Worm (Caenorhabditis elegans) whole organism, L4/young adult: ENCODE measurements around the gene dif-1.
"Not testable (repeated sequence)": the region's sequence is repeated elsewhere in the genome, so short reads cannot be mapped to it uniquely, and the experiment has no call there.

ENCODE experiments used
- W03F9.2 ChIP-seq: fragments of 150-350 bp; optimal IDR thresholded peaks from 2 replicates; lab custom pipeline; 2014; ENCODE audit warnings: missing biosample characterization, missing genetic modification characterization
- dao-5 ChIP-seq: sonication (generic microtip); optimal IDR thresholded peaks from 2 replicates; lab custom pipeline; 2016; ENCODE audit warnings: missing genotype, missing genetic modification characterization, moderate library complexity, missing compliant biosample characterization
- him-1 ChIP-seq: sonication (generic microtip); optimal IDR thresholded peaks from 2 replicates; lab custom pipeline; 2016; ENCODE audit warnings: missing genotype, missing genetic modification reagents, missing genetic modification characterization, missing compliant biosample characterization

Gene dif-1

DNA sequence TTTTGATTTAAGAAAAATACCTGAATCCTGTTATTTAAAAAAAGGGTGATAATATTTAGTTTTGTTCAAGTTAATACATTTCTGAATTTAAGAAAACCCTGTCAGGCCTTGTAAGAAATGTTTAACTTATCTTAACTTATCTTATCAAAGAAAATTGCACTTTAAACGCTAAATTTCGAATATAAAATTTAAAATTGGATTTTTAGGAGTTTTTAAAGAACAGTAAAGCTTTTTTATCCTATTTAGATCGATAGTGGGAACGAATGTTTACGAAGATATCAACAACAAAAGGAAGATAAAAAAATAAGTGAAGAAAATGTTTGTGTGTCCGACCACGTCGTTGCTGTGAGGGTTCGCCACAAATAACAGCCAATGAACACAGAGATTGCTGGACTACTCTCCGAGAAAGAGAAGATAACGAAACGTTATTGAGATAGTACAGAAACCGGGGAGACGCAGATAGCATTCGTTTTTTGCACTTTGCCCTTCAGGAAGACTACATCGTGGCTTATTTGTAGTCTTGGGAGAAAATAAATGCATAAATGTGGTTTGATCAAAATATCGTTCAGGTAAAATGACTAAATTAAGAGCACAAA, at the start of gene dif-1:
dif-1 (minus strand) TSS at position 51 of the 596 bp plus-strand sequence.
- TF ChIP-seq W03F9.2 (tag; lab: Kevin White, UChicago): peak; percentile 52
- no peak for TF ChIP-seq dao-5 (tag; lab: Kevin White, UChicago)

ce11 chrIV:7588631-7589030, 35.8 kb upstream of the dif-1 start, which contains the start of gene cla-1:
TSS of gene cla-1 (plus strand) at chrIV:7588931.
- TF ChIP-seq W03F9.2 (tag; lab: Kevin White, UChicago) (no peak), dao-5 (tag; lab: Kevin White, UChicago) (no peak), him-1 (tag; lab: Kevin White, UChicago) (no peak)

DNA sequence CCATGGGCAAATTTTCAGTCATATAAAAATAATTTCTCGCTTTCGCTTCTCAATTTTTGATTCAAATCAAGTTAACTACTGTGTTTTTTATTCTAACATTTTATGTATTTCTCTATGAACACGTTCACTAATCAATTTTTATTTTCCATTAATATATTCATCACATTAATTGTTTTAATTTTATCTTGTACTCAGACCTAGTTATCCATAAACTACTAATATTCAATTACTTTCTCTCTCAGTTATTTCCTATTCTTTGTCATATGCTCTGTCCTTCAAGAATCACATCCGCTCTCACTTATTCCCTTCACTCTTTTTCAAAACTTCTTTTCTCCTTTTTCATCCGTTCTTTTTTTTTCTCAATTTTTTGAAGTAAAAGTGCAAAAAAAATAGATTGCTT, 34.2 kb upstream of the dif-1 start:
- TF ChIP-seq W03F9.2 (tag; lab: Kevin White, UChicago): no peak
- no peak for TF ChIP-seq him-1 (tag; lab: Kevin White, UChicago)
- no peak for TF ChIP-seq dao-5 (tag; lab: Kevin White, UChicago)

ce11 chrIV:7585273-7585882, 32.6 kb upstream of the dif-1 start:
- no peak for TF ChIP-seq W03F9.2 (tag; lab: Kevin White, UChicago)
- no peak for TF ChIP-seq dao-5 (tag; lab: Kevin White, UChicago)
- TF ChIP-seq him-1 (tag; lab: Kevin White, UChicago): peak; percentile 14

ce11 chrIV:7580062-7580614, 27.3 kb upstream of the dif-1 start, which contains the start of the genes cec-5 and nol-10:
TSS of gene cec-5 (minus strand) at chrIV:7580112.
TSS of gene nol-10 (plus strand) at chrIV:7580597.
- TF ChIP-seq W03F9.2 (tag; lab: Kevin White, UChicago) (peak; percentile 95), him-1 (tag; lab: Kevin White, UChicago) (no peak)

DNA sequence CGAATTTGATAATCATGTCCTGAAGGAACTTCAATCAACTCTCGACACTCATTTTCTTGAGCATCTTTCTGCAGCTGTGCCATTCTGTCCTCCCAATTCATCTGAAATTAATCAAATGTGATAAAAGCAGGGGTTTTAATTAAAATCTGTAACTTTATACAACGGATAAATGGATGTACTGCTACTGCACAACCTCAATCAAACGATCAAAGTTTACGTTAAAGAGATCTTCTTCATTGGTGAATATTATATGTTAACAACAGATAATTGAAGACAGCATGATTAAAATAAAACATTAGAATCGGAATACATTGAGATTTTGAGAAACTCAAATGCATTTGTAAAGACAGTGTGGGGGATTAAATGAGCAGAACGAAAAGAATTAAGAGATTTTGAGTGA, 25.5 kb upstream of the dif-1 start, which contains the start of gene F32E10.5:
F32E10.5 (minus strand) TSS at position 101 of the 400 bp plus-strand sequence.
- TF ChIP-seq him-1 (tag; lab: Kevin White, UChicago): no peak
- no peak for TF ChIP-seq W03F9.2 (tag; lab: Kevin White, UChicago)
- TF ChIP-seq dao-5 (tag; lab: Kevin White, UChicago): no peak

DNA sequence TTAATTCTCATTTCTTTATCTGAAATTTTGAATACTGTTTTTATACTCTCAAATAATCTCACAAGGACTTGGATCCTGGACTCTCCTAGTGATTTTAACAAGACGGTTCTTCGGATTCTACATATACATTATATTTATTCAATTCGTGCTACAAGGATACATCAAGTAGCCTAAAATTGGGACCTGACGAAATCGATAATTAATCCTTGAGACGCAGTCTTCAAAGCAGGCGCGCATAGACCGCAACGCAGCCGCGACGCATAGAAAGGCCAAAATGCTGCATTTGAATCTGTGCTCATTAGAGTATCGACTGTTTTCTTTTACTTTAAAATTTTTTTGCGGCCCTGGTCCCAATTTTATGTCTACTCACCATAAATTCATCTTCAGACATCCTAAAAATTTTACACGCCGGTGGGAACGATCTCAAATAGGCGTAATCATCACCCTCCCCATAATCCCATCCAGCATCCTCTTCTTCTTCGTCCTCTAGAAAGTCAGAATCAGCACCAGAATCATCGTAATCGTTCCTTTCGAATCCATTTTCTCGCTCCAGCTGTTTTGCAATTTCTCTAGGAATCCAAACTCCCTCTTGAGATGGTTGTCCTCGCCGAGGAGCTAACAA, 22.4 kb upstream of the dif-1 start, which contains the start of gene cec-4:
cec-4 (plus strand) TSS at position 572 of the 622 bp plus-strand sequence.
- TF ChIP-seq W03F9.2 (tag; lab: Kevin White, UChicago) (no peak), dao-5 (tag; lab: Kevin White, UChicago) (no peak)

DNA sequence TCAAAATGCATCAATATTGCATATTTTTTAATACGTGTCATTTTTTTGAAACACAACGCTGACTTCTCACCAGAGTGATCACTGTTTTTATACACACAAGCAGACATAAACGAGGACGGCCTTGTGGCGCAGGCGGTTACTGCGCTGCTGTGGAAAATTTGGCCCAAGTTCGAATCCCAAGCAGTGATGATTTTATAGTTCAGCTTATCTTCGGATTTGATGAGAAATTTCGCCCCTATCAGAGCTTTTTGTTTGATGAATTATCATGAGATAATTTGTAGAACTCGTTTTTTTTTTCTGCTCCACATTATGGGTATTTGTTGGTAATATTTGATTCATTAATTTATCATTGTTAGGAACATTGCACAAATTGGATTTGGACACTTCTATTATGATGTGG, 21.1 kb upstream of the dif-1 start:
- TF ChIP-seq W03F9.2 (tag; lab: Kevin White, UChicago): peak; percentile 76
- peak; percentile 90 for TF ChIP-seq dao-5 (tag; lab: Kevin White, UChicago)
- peak; percentile 90 for TF ChIP-seq him-1 (tag; lab: Kevin White, UChicago)

DNA sequence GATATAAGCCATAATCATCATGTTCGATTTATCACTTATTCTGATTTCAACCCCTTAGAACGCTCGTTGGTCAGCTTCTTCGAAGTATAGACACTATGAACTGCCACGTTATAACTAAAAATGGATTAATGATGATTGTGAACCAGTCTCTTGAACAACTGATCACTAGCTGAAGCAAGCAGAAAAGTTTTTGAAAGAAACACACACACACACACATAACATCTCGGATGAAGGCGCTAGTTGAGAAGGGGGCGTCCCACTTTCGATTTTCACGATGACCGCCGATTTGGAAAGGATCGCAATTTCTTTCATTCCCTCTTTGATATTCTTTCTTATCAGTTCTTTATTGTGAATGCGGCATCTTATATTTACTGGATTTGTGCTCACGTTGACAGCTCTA, 15.8 kb upstream of the dif-1 start, which contains the start of gene clec-180:
clec-180 (plus strand) TSS at position 301 of the 400 bp plus-strand sequence.
- TF ChIP-seq dao-5 (tag; lab: Kevin White, UChicago) (no peak), him-1 (tag; lab: Kevin White, UChicago) (no peak), W03F9.2 (tag; lab: Kevin White, UChicago) (no peak)

ce11 chrIV:7567557-7568010, 14.8 kb upstream of the dif-1 start, which contains the start of gene F32E10.8:
TSS of gene F32E10.8 (plus strand) at chrIV:7567607.
- TF ChIP-seq W03F9.2 (tag; lab: Kevin White, UChicago) (no peak), dao-5 (tag; lab: Kevin White, UChicago) (no peak), him-1 (tag; lab: Kevin White, UChicago) (no peak)

DNA sequence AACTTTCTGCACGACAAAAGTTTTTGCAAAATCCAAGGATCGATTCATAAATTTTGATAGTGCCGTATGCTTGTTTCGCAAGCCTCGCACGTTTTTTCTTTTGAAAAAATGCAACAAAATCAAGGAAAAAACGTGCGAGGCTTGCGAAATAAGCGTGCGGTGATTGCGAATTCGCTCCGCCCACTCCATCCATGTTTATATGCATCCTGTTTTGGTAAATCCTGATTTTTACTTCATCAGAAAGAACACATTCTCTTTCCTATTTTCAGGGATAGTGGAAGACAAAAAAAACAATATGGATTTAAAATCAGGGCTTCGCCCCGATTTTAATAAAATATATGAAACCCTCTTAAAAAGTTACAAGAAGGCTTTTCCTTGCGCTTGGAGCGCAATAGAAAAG, 11.0 kb upstream of the dif-1 start, which contains the start of gene F32E10.9:
F32E10.9 (minus strand) TSS at position 101 of the 400 bp plus-strand sequence.
- not testable (repeated sequence) for TF ChIP-seq dao-5, W03F9.2, him-1 (tag; lab: Kevin White, UChicago)

- TF ChIP-seq dao-5 (tag; lab: Kevin White, UChicago): no peak
- peak; percentile 27 for TF ChIP-seq W03F9.2 (tag; lab: Kevin White, UChicago)
Observed at ce11 chrIV:7561614-7562142, 8.9 kb upstream of the dif-1 start, which contains the start of gene ima-3. TSS of gene ima-3 (minus strand) at chrIV:7561664.
